Fruit fly (Drosophila melanogaster) whole organism, embryonic: ENCODE data around the gene mRpL20.

ENCODE experiments used
- Ada2b ChIP-seq: fragments of 200-800 bp; sonication (Bioruptor generic); IDR thresholded peaks from 2 replicates; pipeline ENCODE4 v1.3.6; 2022; ENCODE audit warnings: missing biosample characterization, missing genetic modification characterization
- Atf3 ChIP-seq: fragments of 200-800 bp; sonication (Bioruptor generic); optimal IDR thresholded peaks from 3 replicates; lab custom pipeline; 2016; ENCODE audit warnings: missing biosample characterization, missing genetic modification characterization
- BEAF-32 ChIP-seq: fragments of 200-800 bp; sonication (Bioruptor generic); optimal IDR thresholded peaks from 3 replicates; lab custom pipeline; 2017; ENCODE audit warnings: missing biosample characterization, missing genetic modification characterization, mild to moderate bottlenecking, moderate library complexity, missing genetic modification reagents
- Bteb2 ChIP-seq: fragments of 200-800 bp; sonication (Bioruptor generic); optimal IDR thresholded peaks from 2 replicates; lab custom pipeline; 2016; ENCODE audit warnings: missing biosample characterization, missing genetic modification characterization
- CG10366 ChIP-seq: fragments of 200-800 bp; sonication (Bioruptor generic); IDR thresholded peaks from 2 replicates; pipeline ENCODE4 v1.3.6; 2022; ENCODE audit warnings: missing biosample characterization, missing genetic modification characterization
- CG14014 ChIP-seq: fragments of 200-800 bp; sonication (Bioruptor generic); IDR thresholded peaks from 2 replicates; pipeline ENCODE4 v1.3.6; 2022; ENCODE audit warnings: missing biosample characterization, missing genetic modification characterization
- CG14441 ChIP-seq: fragments of 200-800 bp; sonication (Bioruptor generic); IDR thresholded peaks from 2 replicates; pipeline ENCODE4 v1.3.6; 2022; ENCODE audit warnings: missing biosample characterization, missing genetic modification characterization
- CG14710 ChIP-seq: fragments of 200-800 bp; sonication (Bioruptor generic); optimal IDR thresholded peaks from 3 replicates; lab custom pipeline; 2019; ENCODE audit warnings: missing biosample characterization, mild to moderate bottlenecking, missing genetic modification characterization, moderate library complexity
- CG15696 ChIP-seq: fragments of 200-800 bp; sonication (Bioruptor generic); optimal IDR thresholded peaks from 2 replicates; lab custom pipeline; 2019; ENCODE audit warnings: missing biosample characterization, mild to moderate bottlenecking, missing genetic modification characterization, moderate library complexity
- CG1603 ChIP-seq: fragments of 200-800 bp; sonication (Bioruptor generic); optimal IDR thresholded peaks from 2 replicates; lab custom pipeline; 2019; ENCODE audit warnings: missing biosample characterization, mild to moderate bottlenecking, missing genetic modification characterization, moderate library complexity
- CG16813 ChIP-seq: fragments of 200-800 bp; sonication (Bioruptor generic); IDR thresholded peaks from 3 replicates; pipeline ENCODE4 v1.3.6; 2022; ENCODE audit warnings: missing biosample characterization, missing genetic modification characterization; ENCODE audit not compliant: partially characterized antibody
- CG1792 ChIP-seq: fragments of 200-800 bp; sonication (Bioruptor generic); optimal IDR thresholded peaks from 2 replicates; lab custom pipeline; 2016; ENCODE audit warnings: missing biosample characterization, missing genetic modification characterization
- CG2116 ChIP-seq: fragments of 200-800 bp; sonication (Bioruptor generic); optimal IDR thresholded peaks from 3 replicates; lab custom pipeline; 2018; ENCODE audit warnings: missing biosample characterization, mild to moderate bottlenecking, missing genetic modification characterization
- CG4854 ChIP-seq: fragments of 200-800 bp; sonication (Bioruptor generic); optimal IDR thresholded peaks from 2 replicates; lab custom pipeline; 2016; ENCODE audit warnings: missing biosample characterization, missing genetic modification characterization, inconsistent platforms
- CG5245 ChIP-seq: fragments of 200-800 bp; sonication (Bioruptor generic); optimal IDR thresholded peaks from 3 replicates; lab custom pipeline; 2016; ENCODE audit warnings: missing biosample characterization, missing genetic modification characterization
- CG6791 ChIP-seq: fragments of 200-800 bp; sonication (Bioruptor generic); IDR thresholded peaks from 3 replicates; pipeline ENCODE4 v1.3.6; 2022; ENCODE audit warnings: missing biosample characterization, missing genetic modification characterization; ENCODE audit not compliant: partially characterized antibody
- CG6813 ChIP-seq: fragments of 200-800 bp; sonication (Bioruptor generic); optimal IDR thresholded peaks from 2 replicates; lab custom pipeline; 2017; ENCODE audit warnings: missing biosample characterization, missing genetic modification characterization, mild to moderate bottlenecking, moderate library complexity, missing genetic modification reagents
- CG7357 ChIP-seq: fragments of 200-800 bp; sonication (Bioruptor generic); IDR thresholded peaks from 3 replicates; pipeline ENCODE4 v1.3.6; 2022; ENCODE audit warnings: missing biosample characterization, missing genetic modification characterization
- CG7963 ChIP-seq: fragments of 200-800 bp; sonication (Bioruptor generic); IDR thresholded peaks from 3 replicates; pipeline ENCODE4 v1.3.6; 2022; ENCODE audit warnings: missing biosample characterization, missing genetic modification characterization; ENCODE audit not compliant: partially characterized antibody
- CG9437 ChIP-seq: fragments of 200-800 bp; sonication (Bioruptor generic); optimal IDR thresholded peaks from 2 replicates; lab custom pipeline; 2018; ENCODE audit warnings: missing biosample characterization, mild to moderate bottlenecking, missing genetic modification characterization
- Camta ChIP-seq: fragments of 200-800 bp; sonication (Bioruptor generic); optimal IDR thresholded peaks from 2 replicates; lab custom pipeline; 2016; ENCODE audit warnings: missing biosample characterization, missing genetic modification characterization
- CrebB ChIP-seq: fragments of 200-800 bp; sonication (Bioruptor generic); optimal IDR thresholded peaks from 3 replicates; lab custom pipeline; 2018; ENCODE audit warnings: missing biosample characterization, mild to moderate bottlenecking, missing genetic modification characterization
- Dll ChIP-seq: fragments of 200-800 bp; sonication (Bioruptor generic); IDR thresholded peaks from 4 replicates; pipeline ENCODE4 v1.3.6; 2022; ENCODE audit warnings: missing biosample characterization, missing genetic modification characterization; ENCODE audit not compliant: partially characterized antibody
- H2.0 ChIP-seq: fragments of 200-800 bp; sonication (Bioruptor generic); IDR thresholded peaks from 2 replicates; pipeline ENCODE4 v1.3.6; 2022; ENCODE audit warnings: missing biosample characterization, missing genetic modification characterization
- HLH4C ChIP-seq: fragments of 200-800 bp; sonication (Bioruptor generic); IDR thresholded peaks from 3 replicates; pipeline ENCODE4 v1.3.6; 2022; ENCODE audit warnings: missing biosample characterization, missing genetic modification characterization; ENCODE audit not compliant: partially characterized antibody
- HmgD ChIP-seq: fragments of 200-800 bp; sonication (Bioruptor generic); optimal IDR thresholded peaks from 3 replicates; lab custom pipeline; 2016; ENCODE audit warnings: missing biosample characterization, missing genetic modification characterization
- MBD-R2 ChIP-seq: fragments of 200-800 bp; sonication (Bioruptor generic); IDR thresholded peaks from 2 replicates; pipeline ENCODE4 v1.3.6; 2022; ENCODE audit warnings: missing biosample characterization, missing genetic modification characterization
- Nf-YB ChIP-seq: fragments of 200-800 bp; sonication (Bioruptor generic); optimal IDR thresholded peaks from 3 replicates; lab custom pipeline; 2019; ENCODE audit warnings: missing biosample characterization, mild to moderate bottlenecking, missing genetic modification characterization, moderate library complexity
- Nf-YC ChIP-seq: fragments of 200-800 bp; optimal IDR thresholded peaks from 3 replicates; lab custom pipeline; 2019; ENCODE audit warnings: missing biosample characterization, mild to moderate bottlenecking, missing genetic modification characterization, moderate library complexity
- Opbp ChIP-seq: fragments of 200-800 bp; sonication (Bioruptor generic); IDR thresholded peaks from 3 replicates; pipeline ENCODE4 v1.3.6; 2022; ENCODE audit warnings: missing biosample characterization, missing genetic modification characterization; ENCODE audit not compliant: partially characterized antibody
- Optix ChIP-seq: fragments of 200-800 bp; sonication (Bioruptor generic); IDR thresholded peaks from 3 replicates; pipeline ENCODE4 v1.3.6; 2022; ENCODE audit warnings: missing biosample characterization, missing genetic modification characterization
- Sry-δ ChIP-seq: fragments of 200-800 bp; sonication (Bioruptor generic); optimal IDR thresholded peaks from 2 replicates; lab custom pipeline; 2016; ENCODE audit warnings: missing biosample characterization, missing genetic modification characterization
- al ChIP-seq: fragments of 200-800 bp; sonication (Bioruptor generic); IDR thresholded peaks from 2 replicates; pipeline ENCODE4 v1.3.6; 2022; ENCODE audit warnings: missing biosample characterization, missing genetic modification characterization
- bbx ChIP-seq: fragments of 200-800 bp; sonication (Bioruptor generic); IDR thresholded peaks from 2 replicates; pipeline ENCODE4 v1.3.6; 2022; ENCODE audit warnings: missing biosample characterization, missing genetic modification characterization; ENCODE audit not compliant: partially characterized antibody
- dpn ChIP-seq, 2 experiments: fragments of 200-800 bp; sonication (Bioruptor generic); optimal IDR thresholded peaks; 3 replicates each; lab custom pipeline; 2016; ENCODE audit warnings: missing biosample characterization in 2 of 2, missing genetic modification characterization in 2 of 2
- grn ChIP-seq: fragments of 200-800 bp; sonication (Bioruptor generic); optimal IDR thresholded peaks from 3 replicates; lab custom pipeline; 2017; ENCODE audit warnings: missing biosample characterization, missing genetic modification characterization
- insv ChIP-seq, 2 experiments: fragments of 200-800 bp; sonication (Bioruptor generic); optimal IDR thresholded peaks; 3 replicates each; lab custom pipeline; 2016 to 2018; ENCODE audit warnings: missing biosample characterization in 2 of 2, missing genetic modification characterization in 2 of 2
- inv ChIP-seq: fragments of 200-800 bp; sonication (Bioruptor generic); IDR thresholded peaks from 2 replicates; pipeline ENCODE4 v1.3.6; 2022; ENCODE audit warnings: missing biosample characterization, missing genetic modification characterization; ENCODE audit not compliant: partially characterized antibody
- nerfin-2 ChIP-seq: fragments of 200-800 bp; sonication (Bioruptor generic); IDR thresholded peaks from 2 replicates; pipeline ENCODE4 v1.3.6; 2022; ENCODE audit warnings: missing biosample characterization, missing genetic modification characterization; ENCODE audit not compliant: partially characterized antibody
- pzg ChIP-seq: fragments of 200-800 bp; sonication (Bioruptor generic); optimal IDR thresholded peaks from 3 replicates; lab custom pipeline; 2018; ENCODE audit warnings: missing biosample characterization, mild to moderate bottlenecking, missing genetic modification characterization, moderate library complexity
- ranshi ChIP-seq: fragments of 200-800 bp; sonication (Bioruptor generic); IDR thresholded peaks from 2 replicates; pipeline ENCODE4 v1.3.6; 2022; ENCODE audit warnings: missing biosample characterization, missing genetic modification characterization
- slbo ChIP-seq: fragments of 200-800 bp; sonication (Bioruptor generic); IDR thresholded peaks from 2 replicates; pipeline ENCODE4 v1.3.6; 2022; ENCODE audit warnings: missing biosample characterization, missing genetic modification characterization
- sna ChIP-seq: fragments of 200-800 bp; sonication (Bioruptor generic); IDR thresholded peaks from 2 replicates; pipeline ENCODE4 v1.3.6; 2022; ENCODE audit warnings: missing biosample characterization, missing genetic modification characterization; ENCODE audit not compliant: partially characterized antibody
- sqz ChIP-seq: fragments of 200-800 bp; sonication (Bioruptor generic); optimal IDR thresholded peaks from 3 replicates; lab custom pipeline; 2018; ENCODE audit warnings: missing biosample characterization, mild to moderate bottlenecking, missing genetic modification characterization
- ssp ChIP-seq: fragments of 200-800 bp; sonication (Bioruptor generic); IDR thresholded peaks from 2 replicates; pipeline ENCODE4 v1.3.6; 2022; ENCODE audit warnings: missing biosample characterization, missing genetic modification characterization
- tna ChIP-seq: fragments of 200-800 bp; sonication (Bioruptor generic); IDR thresholded peaks from 2 replicates; pipeline ENCODE4 v1.3.6; 2022; ENCODE audit warnings: missing biosample characterization, missing genetic modification characterization; ENCODE audit not compliant: partially characterized antibody
- vvl ChIP-seq: fragments of 200-800 bp; sonication (Bioruptor generic); IDR thresholded peaks from 2 replicates; pipeline ENCODE4 v1.3.6; 2022; ENCODE audit warnings: missing biosample characterization, missing genetic modification characterization
- zf30C ChIP-seq: fragments of 200-800 bp; sonication (Bioruptor generic); optimal IDR thresholded peaks from 3 replicates; lab custom pipeline; 2018; ENCODE audit warnings: missing biosample characterization, mild to moderate bottlenecking, missing genetic modification characterization

mRpL20 gene

DNA sequence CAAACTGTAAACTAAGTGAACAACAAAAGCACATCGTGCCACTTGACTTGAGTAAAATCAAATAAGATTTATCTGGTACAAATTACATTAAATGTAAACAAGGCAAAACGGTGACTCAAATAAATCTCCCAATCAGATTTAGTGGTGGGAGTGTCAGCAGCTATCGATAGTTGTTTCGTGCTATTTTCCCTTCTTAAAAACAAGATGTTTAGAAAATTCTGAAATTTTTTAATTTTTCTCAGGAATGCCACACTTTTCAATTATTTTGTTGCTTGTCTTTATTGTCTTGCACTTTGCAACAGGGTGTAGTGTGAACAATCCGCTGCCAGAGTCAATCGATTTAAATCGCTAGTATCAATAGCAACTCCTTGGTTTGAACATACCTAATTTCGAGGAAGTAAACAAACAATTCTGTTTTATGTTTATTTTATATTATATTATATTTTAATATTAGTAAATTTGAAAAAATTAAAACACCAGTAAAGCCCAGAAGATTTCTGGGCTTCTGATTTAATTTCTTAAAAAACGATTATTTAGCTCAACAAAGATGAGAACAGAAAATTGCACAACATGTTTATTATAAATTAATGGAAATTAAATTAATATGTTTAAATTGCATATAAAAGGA lies 2.4 kb downstream of the mRpL20 start, which contains the start of gene MICAL-like (continued):
- TF ChIP-seq vvl (GFP tag; lab: Robert Waterston, UW) (peak; percentile 6; the same call in 1 of the 2 replicates), CG16813 (GFP tag; lab: Robert Waterston, UW) (peak; percentile 73), grn (GFP tag; lab: Kevin White, UChicago) (peak; percentile 18), ranshi (peak; percentile 40), sna (peak; percentile 91), CG9437 (GFP tag; lab: Kevin White, UChicago) (peak; percentile 6), CG6813 (GFP tag; lab: Kevin White, UChicago) (no peak), H2.0 (GFP tag; lab: Robert Waterston, UW) (peak; percentile 13; the same call in 1 of the 2 replicates), CG6791 (GFP tag; lab: Robert Waterston, UW) (peak; percentile 77), CG15696 (tag; lab: Kevin White, UChicago) (no peak), al (peak; percentile 40; the same call in 1 of the 2 replicates), CG7963 (GFP tag; lab: Robert Waterston, UW) (peak; percentile 71), CG10366 (GFP tag; lab: Robert Waterston, UW) (no peak), BEAF-32 (GFP tag; lab: Kevin White, UChicago) (peak; percentile 75), CG5245 (GFP tag; lab: Kevin White, UChicago) (peak; percentile 13), Optix (GFP tag; lab: Robert Waterston, UW) (0 out of 3 replicates have a peak, but pooled peaks have one; percentile 33), CrebB (tag; lab: Kevin White, UChicago) (no peak), Ada2b (GFP tag; lab: Robert Waterston, UW) (peak; percentile 49), Nf-YB (no peak), insv (GFP tag; optimal IDR thresholded peaks at IDR 0.05; lab: Kevin White, UChicago) (peak in 1 of 2 experiments; percentile 89), slbo (peak; percentile 62), CG7357 (GFP tag; lab: Robert Waterston, UW) (peak; percentile 78), inv (peak; percentile 90), sqz (GFP tag; lab: Kevin White, UChicago) (no peak), CG1792 (no peak), CG14441 (GFP tag; lab: Robert Waterston, UW) (peak; percentile 36), bbx (GFP tag; lab: Robert Waterston, UW) (peak; percentile 72), CG4854 (GFP tag; lab: Kevin White, UChicago) (no peak), dpn (GFP tag; optimal IDR thresholded peaks at IDR 0.05; lab: Kevin White, UChicago) (peak in 1 of 2 experiments; percentile 21), Atf3 (peak; percentile 18), HmgD (GFP tag; lab: Kevin White, UChicago) (no peak), zf30C (GFP tag; lab: Kevin White, UChicago) (no peak), CG14710 (tag; lab: Kevin White, UChicago) (peak; percentile 78), CG1603 (tag; lab: Kevin White, UChicago) (peak; percentile 43), CG14014 (GFP tag; lab: Robert Waterston, UW) (peak; percentile 40; the same call in 1 of the 2 replicates), Opbp (peak; percentile 54; the same call in 1 of the 3 replicates), HLH4C (GFP tag; lab: Robert Waterston, UW) (peak; percentile 79), CG2116 (peak; percentile 21), Camta (GFP tag; lab: Kevin White, UChicago) (peak; percentile 10), Dll (GFP tag; lab: Robert Waterston, UW) (peak; percentile 94), MBD-R2 (GFP tag; lab: Robert Waterston, UW) (peak; percentile 65), Sry-δ (GFP tag; lab: Kevin White, UChicago) (peak; percentile 88), ssp (GFP tag; lab: Robert Waterston, UW) (peak; percentile 61), Bteb2 (GFP tag; lab: Kevin White, UChicago) (peak; percentile 17), tna (GFP tag; lab: Robert Waterston, UW) (peak; percentile 72; the same call in 1 of the 2 replicates), pzg (GFP tag; lab: Kevin White, UChicago) (peak; percentile 39), nerfin-2 (GFP tag; lab: Robert Waterston, UW) (peak; percentile 63), Nf-YC (tag; lab: Kevin White, UChicago) (no peak)
